Fruit fly (Drosophila melanogaster): Measurements from ENCODE around the gene SLIRP1.

DNA sequence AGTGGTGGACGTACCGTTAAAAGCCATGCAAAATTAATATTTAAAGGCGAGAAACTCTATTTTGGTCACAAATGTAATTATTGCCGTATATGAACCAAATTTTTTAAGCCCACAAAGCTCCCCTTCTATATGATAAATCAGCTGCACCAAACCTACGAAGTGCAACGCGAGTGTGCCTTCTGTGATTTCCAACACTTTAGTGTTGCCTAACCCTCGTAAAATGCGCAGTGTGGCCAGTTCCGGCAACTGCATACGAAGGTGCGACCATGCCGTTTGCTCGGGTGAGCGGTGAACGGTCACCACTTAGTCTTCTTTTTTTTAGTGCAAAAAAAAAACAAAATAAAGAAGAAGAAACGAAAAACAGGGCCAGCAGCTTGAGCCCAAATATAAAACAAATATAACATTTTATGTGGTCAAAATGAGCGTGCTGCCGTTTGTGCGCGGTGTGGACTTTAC, 20.4 kb upstream of the SLIRP1 start, which contains the start of the genes tty and fliI:
- TF ChIP-seq Opbp (GFP tag; IDR thresholded peaks at IDR 0.05; ENCODE audit: partially characterized antibody) = peak; percentile 65
- TF ChIP-seq CG6654 (GFP tag; optimal IDR thresholded peaks at IDR 0.05) = peak; percentile 36
- TF ChIP-seq CG16863 (GFP tag; optimal IDR thresholded peaks at IDR 0.05) = peak; percentile 82
- peak; percentile 70 for TF ChIP-seq CG18262 (tag; optimal IDR thresholded peaks at IDR 0.05)
- TF ChIP-seq CG18599 (GFP tag; optimal IDR thresholded peaks at IDR 0.05) = peak; percentile 86
- TF ChIP-seq cwo (GFP tag; optimal IDR thresholded peaks at IDR 0.05) = peak; percentile 60
- peak; percentile 54 for TF ChIP-seq org-1 (GFP tag; optimal IDR thresholded peaks at IDR 0.05)

Data from whole organism, embryonic.